Fruit fly (Drosophila melanogaster): ENCODE data around the gene CG9777.

DNA sequence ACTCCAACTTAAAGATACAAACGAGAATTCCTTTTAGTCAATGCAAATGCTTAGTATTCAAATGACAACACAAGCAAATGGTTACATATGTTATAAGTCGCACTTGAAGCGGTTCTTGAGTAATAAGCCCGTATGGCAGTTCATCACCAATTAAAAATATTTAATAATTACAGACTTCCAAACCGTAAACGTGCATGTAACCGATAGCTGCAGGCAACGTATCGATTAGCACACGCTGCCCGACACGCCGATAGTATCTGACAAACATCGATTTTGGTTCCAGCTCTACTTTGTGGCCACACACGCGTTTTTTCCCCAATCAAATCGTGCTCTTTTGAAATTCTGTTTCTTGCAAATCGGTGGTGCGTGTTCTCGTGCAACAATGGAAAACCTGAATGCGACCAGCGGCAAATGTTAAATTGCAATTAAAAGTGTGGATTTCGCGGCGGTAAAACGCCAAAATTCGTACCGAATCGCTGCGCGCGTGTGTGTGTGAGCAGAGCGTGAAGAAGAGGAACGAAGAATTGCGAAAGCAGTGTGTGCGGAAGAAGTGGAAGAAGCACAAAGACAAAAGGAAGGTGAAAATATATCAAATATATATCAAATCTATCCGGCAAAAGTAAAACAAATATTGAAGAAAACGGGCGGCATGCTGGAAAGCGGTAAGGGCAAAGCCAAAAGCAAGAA, 32.9 kb downstream of the CG9777 start, which contains the start of the genes CG9784 and Nup153:
- TF ChIP-seq CG4496 (GFP tag; IDR thresholded peaks at IDR 0.05) (no peak), CG32121 (GFP tag; IDR thresholded peaks at IDR 0.05) (no peak), CG13204 (GFP tag; optimal IDR thresholded peaks at IDR 0.05) (no peak), Snoo (tag; optimal IDR thresholded peaks at IDR 0.05) (no peak)

Measured in whole organism, pupa.